Fruit fly (Drosophila melanogaster) whole organism, prepupa: Measurements from ENCODE around the gene CG44869.

Experiments
- Blimp-1 ChIP-seq: fragments of 200-800 bp; sonication (Bioruptor generic); optimal IDR thresholded peaks from 3 replicates; lab custom pipeline; 2017; ENCODE audit warnings: missing biosample characterization, missing genetic modification characterization, mild to moderate bottlenecking, moderate library complexity, missing genetic modification reagents
- CG10669 ChIP-seq: fragments of 200-800 bp; sonication (Bioruptor generic); optimal IDR thresholded peaks from 3 replicates; lab custom pipeline; 2018; ENCODE audit warnings: missing biosample characterization, mild to moderate bottlenecking, missing genetic modification characterization, moderate library complexity
- CG11294 ChIP-seq: fragments of 200-800 bp; sonication (Bioruptor generic); IDR thresholded peaks from 2 replicates; pipeline ENCODE4 v1.3.6; 2022; ENCODE audit warnings: missing biosample characterization, missing genetic modification characterization
- CG11762 ChIP-seq: fragments of 200-800 bp; sonication (Bioruptor generic); optimal IDR thresholded peaks from 3 replicates; lab custom pipeline; 2016; ENCODE audit warnings: missing biosample characterization, missing genetic modification characterization; ENCODE audit not compliant: insufficient read depth
- CG11902 ChIP-seq: fragments of 200-800 bp; sonication (Bioruptor generic); optimal IDR thresholded peaks from 3 replicates; lab custom pipeline; 2016; ENCODE audit warnings: missing biosample characterization, missing genetic modification characterization
- CG15336 ChIP-seq: fragments of 200-800 bp; sonication (Bioruptor generic); IDR thresholded peaks from 2 replicates; pipeline ENCODE4 v1.3.6; 2022; ENCODE audit warnings: missing biosample characterization, missing genetic modification characterization
- CG16779 ChIP-seq: fragments of 200-800 bp; sonication (Bioruptor generic); optimal IDR thresholded peaks from 3 replicates; lab custom pipeline; 2017; ENCODE audit warnings: missing biosample characterization, mild to moderate bottlenecking, missing genetic modification characterization
- CG3032 ChIP-seq: fragments of 200-800 bp; optimal IDR thresholded peaks from 2 replicates; lab custom pipeline; 2019; ENCODE audit warnings: missing biosample characterization, mild to moderate bottlenecking, missing genetic modification characterization, moderate library complexity
- CG31627 ChIP-seq: fragments of 200-800 bp; sonication (Bioruptor generic); optimal IDR thresholded peaks from 3 replicates; lab custom pipeline; 2016; ENCODE audit warnings: missing biosample characterization, missing genetic modification characterization
- CG32006 ChIP-seq: fragments of 200-800 bp; sonication (Bioruptor generic); optimal IDR thresholded peaks from 3 replicates; lab custom pipeline; 2017; ENCODE audit warnings: missing biosample characterization, mild to moderate bottlenecking, missing genetic modification characterization
- CG34406 ChIP-seq: fragments of 200-800 bp; sonication (Bioruptor generic); optimal IDR thresholded peaks from 3 replicates; lab custom pipeline; 2016; ENCODE audit warnings: missing biosample characterization, missing genetic modification characterization
- CG3919 ChIP-seq: fragments of 200-800 bp; sonication (Bioruptor generic); optimal IDR thresholded peaks from 3 replicates; lab custom pipeline; 2016; ENCODE audit warnings: missing biosample characterization, missing genetic modification characterization
- CG6276 ChIP-seq: fragments of 200-800 bp; sonication (Bioruptor generic); optimal IDR thresholded peaks from 2 replicates; lab custom pipeline; 2017; ENCODE audit warnings: missing biosample characterization, mild to moderate bottlenecking, missing genetic modification characterization
- CG6854 ChIP-seq: fragments of 200-800 bp; sonication (Bioruptor generic); optimal IDR thresholded peaks from 2 replicates; lab custom pipeline; 2017; ENCODE audit warnings: missing biosample characterization, mild to moderate bottlenecking, missing genetic modification characterization
- CG7368 ChIP-seq: fragments of 200-800 bp; sonication (Bioruptor generic); optimal IDR thresholded peaks from 3 replicates; lab custom pipeline; 2016; ENCODE audit warnings: missing biosample characterization, missing genetic modification characterization
- CG8632 ChIP-seq: fragments of 200-800 bp; sonication (Bioruptor generic); optimal IDR thresholded peaks from 3 replicates; lab custom pipeline; 2016; ENCODE audit warnings: missing biosample characterization, missing genetic modification characterization
- CG9139 ChIP-seq: fragments of 200-800 bp; sonication (Bioruptor generic); optimal IDR thresholded peaks from 3 replicates; lab custom pipeline; 2017; ENCODE audit warnings: missing biosample characterization, mild to moderate bottlenecking, missing genetic modification characterization
- Eip78C ChIP-seq: fragments of 200-800 bp; sonication (Bioruptor generic); peaks from one replicate; lab custom pipeline; 2016; ENCODE audit warnings: missing biosample characterization, missing genetic modification characterization
- Eip93F ChIP-seq: fragments of 200-800 bp; sonication (Bioruptor generic); optimal IDR thresholded peaks from 2 replicates; lab custom pipeline; 2016; ENCODE audit warnings: missing biosample characterization, mild to moderate bottlenecking, missing genetic modification characterization
- Ets21C ChIP-seq: fragments of 200-800 bp; sonication (Bioruptor generic); optimal IDR thresholded peaks from 3 replicates; lab custom pipeline; 2016; ENCODE audit warnings: missing biosample characterization, missing genetic modification characterization
- Ets96B ChIP-seq: fragments of 200-800 bp; optimal IDR thresholded peaks from 2 replicates; lab custom pipeline; 2019; ENCODE audit warnings: missing biosample characterization, mild to moderate bottlenecking, missing genetic modification characterization, moderate library complexity
- Gug ChIP-seq: fragments of 200-800 bp; sonication (Bioruptor generic); IDR thresholded peaks from 2 replicates; pipeline ENCODE4 v1.3.6; 2022; ENCODE audit warnings: missing biosample characterization, missing genetic modification characterization
- Hr38 ChIP-seq: sonication (Bioruptor generic); optimal IDR thresholded peaks from 2 replicates; lab custom pipeline; 2016; ENCODE audit warnings: missing biosample characterization, missing genetic modification characterization
- Hr4 ChIP-seq: fragments of 200-800 bp; sonication (Bioruptor generic); optimal IDR thresholded peaks from 3 replicates; lab custom pipeline; 2016; ENCODE audit warnings: missing biosample characterization, missing genetic modification characterization
- Lpt ChIP-seq: fragments of 200-800 bp; sonication (Bioruptor generic); optimal IDR thresholded peaks from 3 replicates; lab custom pipeline; 2016; ENCODE audit warnings: missing biosample characterization, missing genetic modification characterization
- Met ChIP-seq: fragments of 200-800 bp; sonication (Bioruptor generic); optimal IDR thresholded peaks from 3 replicates; lab custom pipeline; 2016; ENCODE audit warnings: missing biosample characterization, missing genetic modification characterization
- OdsH ChIP-seq: fragments of 200-800 bp; sonication (Bioruptor generic); optimal IDR thresholded peaks from 3 replicates; lab custom pipeline; 2016; ENCODE audit warnings: missing biosample characterization, missing genetic modification characterization
- Smox ChIP-seq: fragments of 200-800 bp; sonication (Bioruptor generic); optimal IDR thresholded peaks from 3 replicates; lab custom pipeline; 2016; ENCODE audit warnings: missing biosample characterization, missing genetic modification characterization
- Sox15 ChIP-seq: fragments of 200-800 bp; sonication (Bioruptor generic); optimal IDR thresholded peaks from 3 replicates; lab custom pipeline; 2016; ENCODE audit warnings: missing biosample characterization, missing genetic modification characterization
- achi ChIP-seq: fragments of 200-800 bp; sonication (Bioruptor generic); optimal IDR thresholded peaks from 3 replicates; lab custom pipeline; 2016; ENCODE audit warnings: missing biosample characterization, missing genetic modification characterization
- acj6 ChIP-seq: fragments of 200-800 bp; sonication (Bioruptor generic); optimal IDR thresholded peaks from 3 replicates; lab custom pipeline; 2016; ENCODE audit warnings: missing biosample characterization, missing genetic modification characterization
- cyc ChIP-seq: fragments of 200-800 bp; sonication (Bioruptor generic); optimal IDR thresholded peaks from 3 replicates; lab custom pipeline; 2016; ENCODE audit warnings: missing biosample characterization, missing genetic modification characterization
- dac ChIP-seq: fragments of 200-800 bp; sonication (Bioruptor generic); optimal IDR thresholded peaks from 2 replicates; lab custom pipeline; 2017; ENCODE audit warnings: missing biosample characterization, mild to moderate bottlenecking, missing genetic modification characterization
- eg ChIP-seq: fragments of 200-800 bp; sonication (Bioruptor generic); IDR thresholded peaks from 3 replicates; pipeline ENCODE4 v1.3.6; 2022; ENCODE audit warnings: missing biosample characterization, missing genetic modification characterization
- esn ChIP-seq: fragments of 200-800 bp; sonication (Bioruptor generic); optimal IDR thresholded peaks from 2 replicates; lab custom pipeline; 2016; ENCODE audit warnings: missing biosample characterization, mild to moderate bottlenecking, missing genetic modification characterization, moderate library complexity
- fd59A ChIP-seq: fragments of 200-800 bp; sonication (Bioruptor generic); optimal IDR thresholded peaks from 2 replicates; lab custom pipeline; 2017; ENCODE audit warnings: missing biosample characterization, mild to moderate bottlenecking, missing genetic modification characterization, missing genetic modification reagents
- fd85E ChIP-seq: fragments of 200-800 bp; sonication (Bioruptor generic); optimal IDR thresholded peaks from 3 replicates; lab custom pipeline; 2016; ENCODE audit warnings: missing biosample characterization, missing genetic modification characterization
- fkh ChIP-seq: fragments of 200-800 bp; sonication (Bioruptor generic); optimal IDR thresholded peaks from 3 replicates; lab custom pipeline; 2017; ENCODE audit warnings: missing biosample characterization, mild to moderate bottlenecking, missing genetic modification characterization, moderate library complexity
- lz ChIP-seq: fragments of 200-800 bp; sonication (Bioruptor generic); optimal IDR thresholded peaks from 3 replicates; lab custom pipeline; 2016; ENCODE audit warnings: missing biosample characterization, missing genetic modification characterization
- net ChIP-seq: fragments of 200-800 bp; sonication (Bioruptor generic); optimal IDR thresholded peaks from 3 replicates; lab custom pipeline; 2016; ENCODE audit warnings: missing biosample characterization, missing genetic modification characterization
- pdm3 ChIP-seq: fragments of 200-800 bp; sonication (Bioruptor generic); optimal IDR thresholded peaks from 3 replicates; lab custom pipeline; 2016; ENCODE audit warnings: missing biosample characterization, missing genetic modification characterization
- salr ChIP-seq, 2 experiments: fragments of 200-800 bp; sonication (Bioruptor generic); optimal IDR thresholded peaks; 3 replicates each; lab custom pipeline; 2016 to 2018; ENCODE audit warnings: missing biosample characterization in 2 of 2, missing genetic modification characterization in 2 of 2, mild to moderate bottlenecking in 1 of 2
- spab ChIP-seq: fragments of 200-800 bp; sonication (Bioruptor generic); optimal IDR thresholded peaks from 2 replicates; lab custom pipeline; 2017; ENCODE audit warnings: missing biosample characterization, mild to moderate bottlenecking, missing genetic modification characterization, missing genetic modification reagents
- ss ChIP-seq, 2 experiments: fragments of 200-800 bp; sonication (Bioruptor generic); optimal IDR thresholded peaks; 2 replicates in 1 of 2; 3 replicates in 1 of 2; lab custom pipeline; 2017 to 2018; ENCODE audit warnings: mild to moderate bottlenecking in 2 of 2, missing biosample characterization in 2 of 2, missing genetic modification characterization in 2 of 2, moderate library complexity in 1 of 2
- svp ChIP-seq: fragments of 200-800 bp; sonication (Bioruptor generic); peaks from one replicate; lab custom pipeline; 2016; ENCODE audit warnings: missing biosample characterization, missing genetic modification characterization

Gene CG44869

dm6 chr2L:15433009-15433408, 14.8 kb upstream of the CG44869 start, which contains the start of gene CG4161:
Gene CG4161, plus strand, starts transcription at chr2L:15433309.
- TF ChIP-seq Eip93F (GFP tag; lab: Kevin White, UChicago) (no peak), CG8632 (GFP tag; lab: Kevin White, UChicago) (no peak), CG9139 (GFP tag; lab: Kevin White, UChicago) (no peak), CG6276 (GFP tag; lab: Kevin White, UChicago) (no peak), CG3032 (tag; lab: Kevin White, UChicago) (no peak), Gug (GFP tag; lab: Robert Waterston, UW) (no peak), spab (GFP tag; lab: Kevin White, UChicago) (no peak), CG11902 (GFP tag; lab: Kevin White, UChicago) (no peak), esn (GFP tag; lab: Kevin White, UChicago) (no peak), Hr38 (GFP tag; lab: Kevin White, UChicago) (no peak), CG11762 (GFP tag; lab: Kevin White, UChicago) (no peak), fd59A (GFP tag; lab: Kevin White, UChicago) (no peak), CG11294 (GFP tag; lab: Robert Waterston, UW) (no peak), cyc (GFP tag; lab: Kevin White, UChicago) (no peak), CG6854 (GFP tag; lab: Kevin White, UChicago) (no peak), eg (GFP tag; lab: Robert Waterston, UW) (no peak), Met (GFP tag; lab: Kevin White, UChicago) (no peak)

- TF ChIP-seq salr (GFP tag; optimal IDR thresholded peaks at IDR 0.05; lab: Kevin White, UChicago) (no peak), Blimp-1 (GFP tag; lab: Kevin White, UChicago) (no peak), lz (GFP tag; lab: Kevin White, UChicago) (no peak), pdm3 (GFP tag; lab: Kevin White, UChicago) (no peak), achi (GFP tag; lab: Kevin White, UChicago) (no peak), Eip78C (GFP tag; lab: Kevin White, UChicago) (no peak), Hr4 (GFP tag; lab: Kevin White, UChicago) (no peak), esn (GFP tag; lab: Kevin White, UChicago) (peak; percentile 26), CG7368 (GFP tag; lab: Kevin White, UChicago) (no peak), Ets96B (tag; lab: Kevin White, UChicago) (no peak), CG11294 (GFP tag; lab: Robert Waterston, UW) (no peak), dac (GFP tag; lab: Kevin White, UChicago) (no peak), CG6276 (GFP tag; lab: Kevin White, UChicago) (no peak), Sox15 (GFP tag; lab: Kevin White, UChicago) (no peak), Lpt (no peak), svp (GFP tag; lab: Kevin White, UChicago) (peak; percentile 59), CG3919 (GFP tag; lab: Kevin White, UChicago) (no peak), OdsH (GFP tag; lab: Kevin White, UChicago) (no peak), acj6 (GFP tag; lab: Kevin White, UChicago) (no peak), Met (GFP tag; lab: Kevin White, UChicago) (peak; percentile 17), net (GFP tag; lab: Kevin White, UChicago) (no peak), CG6854 (GFP tag; lab: Kevin White, UChicago) (no peak), CG9139 (GFP tag; lab: Kevin White, UChicago) (no peak), ss (GFP tag; optimal IDR thresholded peaks at IDR 0.05; lab: Kevin White, UChicago) (no peak), CG11902 (GFP tag; lab: Kevin White, UChicago) (no peak), fd85E (no peak), CG31627 (GFP tag; lab: Kevin White, UChicago) (peak; percentile 25), Smox (GFP tag; lab: Kevin White, UChicago) (no peak), CG15336 (GFP tag; lab: Robert Waterston, UW) (no peak), spab (GFP tag; lab: Kevin White, UChicago) (no peak), CG34406 (GFP tag; lab: Kevin White, UChicago) (no peak), Ets21C (GFP tag; lab: Kevin White, UChicago) (no peak), CG10669 (GFP tag; lab: Kevin White, UChicago) (no peak), CG16779 (tag; lab: Kevin White, UChicago) (no peak), fkh (GFP tag; lab: Kevin White, UChicago) (peak; percentile 1), CG32006 (GFP tag; lab: Kevin White, UChicago) (no peak)
Observed at dm6 chr2L:15432260-15432659, 14.1 kb upstream of the CG44869 start.
